Worm (Caenorhabditis elegans) whole organism, late embryonic: Measurements from ENCODE around the gene sod-4.

Source experiments
- K09A11.1 ChIP-seq: sonication (generic microtip); optimal IDR thresholded peaks from 2 replicates; lab custom pipeline; 2017; ENCODE audit warnings: antibody characterized with exemption, mild to moderate bottlenecking, missing genetic modification characterization, missing compliant biosample characterization; ENCODE audit not compliant: insufficient read depth
- Y22D7AL.16 ChIP-seq: sonication (generic microtip); optimal IDR thresholded peaks from 2 replicates; lab custom pipeline; 2016; ENCODE audit warnings: missing genetic modification characterization, missing compliant biosample characterization
- ama-1 ChIP-seq: fragments of 150-350 bp; optimal IDR thresholded peaks from 2 replicates; lab custom pipeline; 2014
- ceh-14 ChIP-seq: sonication (generic microtip); optimal IDR thresholded peaks from 2 replicates; lab custom pipeline; 2016; ENCODE audit warnings: missing genotype, missing genetic modification characterization, missing compliant biosample characterization
- ceh-18 ChIP-seq: sonication (generic microtip); optimal IDR thresholded peaks from 2 replicates; lab custom pipeline; 2016; ENCODE audit warnings: missing genetic modification characterization, missing compliant biosample characterization
- ceh-2 ChIP-seq: sonication (generic microtip); optimal IDR thresholded peaks from 2 replicates; lab custom pipeline; 2016; ENCODE audit warnings: missing genotype, missing genetic modification characterization, missing compliant biosample characterization
- ceh-34 ChIP-seq: sonication (generic microtip); optimal IDR thresholded peaks from 2 replicates; lab custom pipeline; 2016; ENCODE audit warnings: mild to moderate bottlenecking, missing genetic modification characterization, missing compliant biosample characterization
- ceh-9 ChIP-seq: sonication (generic microtip); optimal IDR thresholded peaks from 2 replicates; lab custom pipeline; 2016; ENCODE audit warnings: mild to moderate bottlenecking, missing genetic modification characterization, inconsistent platforms, missing compliant biosample characterization
- che-1 ChIP-seq: sonication (generic microtip); optimal IDR thresholded peaks from 2 replicates; lab custom pipeline; 2016; ENCODE audit warnings: mild to moderate bottlenecking, missing genetic modification characterization, missing compliant biosample characterization
- elt-2 ChIP-seq: sonication (generic microtip); optimal IDR thresholded peaks from 2 replicates; lab custom pipeline; 2016; ENCODE audit warnings: missing genetic modification reagents, missing genetic modification characterization, missing compliant biosample characterization
- ets-4 ChIP-seq: sonication (generic microtip); optimal IDR thresholded peaks from 2 replicates; lab custom pipeline; 2016; ENCODE audit warnings: missing genetic modification characterization, missing compliant biosample characterization
- eyg-1 ChIP-seq: sonication (generic microtip); optimal IDR thresholded peaks from 2 replicates; lab custom pipeline; 2016; ENCODE audit warnings: missing genotype, missing genetic modification characterization, missing compliant biosample characterization
- fkh-10 ChIP-seq: fragments of 150-350 bp; optimal IDR thresholded peaks from 2 replicates; lab custom pipeline; 2014; ENCODE audit warnings: missing biosample characterization, missing genetic modification reagents, missing genetic modification characterization
- fkh-6 ChIP-seq: sonication (generic microtip); optimal IDR thresholded peaks from 2 replicates; lab custom pipeline; 2016; ENCODE audit warnings: missing genetic modification characterization, missing compliant biosample characterization
- lin-11 ChIP-seq: fragments of 200-800 bp; sonication (Bioruptor generic); optimal IDR thresholded peaks from 2 replicates; lab custom pipeline; 2018; ENCODE audit warnings: mild to moderate bottlenecking, missing genetic modification characterization, missing compliant biosample characterization
- madf-2 ChIP-seq: sonication (generic microtip); optimal IDR thresholded peaks from 2 replicates; lab custom pipeline; 2017; ENCODE audit warnings: missing genetic modification characterization, missing compliant biosample characterization
- nfya-1 ChIP-seq: sonication (generic microtip); optimal IDR thresholded peaks from 2 replicates; lab custom pipeline; 2017; ENCODE audit warnings: missing genetic modification characterization, mild to moderate bottlenecking, missing compliant biosample characterization, antibody characterized with exemption, moderate library complexity
- nhr-232 ChIP-seq: sonication (generic microtip); optimal IDR thresholded peaks from 2 replicates; lab custom pipeline; 2016; ENCODE audit warnings: missing genetic modification characterization, missing compliant biosample characterization
- pha-4 ChIP-seq: fragments of 150-350 bp; optimal IDR thresholded peaks from 2 replicates; lab custom pipeline; 2018; ENCODE audit warnings: missing biosample characterization, missing genetic modification reagents, missing genetic modification characterization
- rnt-1 ChIP-seq: sonication (generic microtip); optimal IDR thresholded peaks from 2 replicates; lab custom pipeline; 2016; ENCODE audit warnings: missing genetic modification characterization, missing compliant biosample characterization
- sox-4 ChIP-seq: sonication (generic microtip); optimal IDR thresholded peaks from 2 replicates; lab custom pipeline; 2017; ENCODE audit warnings: mild to moderate bottlenecking, missing genetic modification characterization, inconsistent platforms, missing compliant biosample characterization
- syd-9 ChIP-seq: sonication (generic microtip); optimal IDR thresholded peaks from 2 replicates; lab custom pipeline; 2016; ENCODE audit warnings: mild to moderate bottlenecking, missing genetic modification characterization, moderate library complexity, missing compliant biosample characterization
- tbx-2 ChIP-seq: sonication (generic microtip); optimal IDR thresholded peaks from 2 replicates; lab custom pipeline; 2016; ENCODE audit warnings: missing genetic modification characterization, missing compliant biosample characterization
- unc-3 ChIP-seq, 2 experiments: fragments of 200-800 bp in 1 of 2; sonication (Bioruptor generic) in 1 of 2; sonication (generic microtip) in 1 of 2; conservative IDR thresholded peaks in 1 of 2; optimal IDR thresholded peaks in 1 of 2; 2 replicates each; pipeline versions ENCODE4 v1.3.6 to Lab custom; 2016 to 2022; ENCODE audit warnings: missing compliant biosample characterization in 2 of 2, missing genetic modification characterization in 2 of 2, missing genetic modification reagents in 1 of 2
- unc-55 ChIP-seq: sonication (generic microtip); optimal IDR thresholded peaks from 2 replicates; lab custom pipeline; 2017; ENCODE audit warnings: missing biosample characterization, missing genetic modification reagents, missing genetic modification characterization

sod-4 gene

DNA sequence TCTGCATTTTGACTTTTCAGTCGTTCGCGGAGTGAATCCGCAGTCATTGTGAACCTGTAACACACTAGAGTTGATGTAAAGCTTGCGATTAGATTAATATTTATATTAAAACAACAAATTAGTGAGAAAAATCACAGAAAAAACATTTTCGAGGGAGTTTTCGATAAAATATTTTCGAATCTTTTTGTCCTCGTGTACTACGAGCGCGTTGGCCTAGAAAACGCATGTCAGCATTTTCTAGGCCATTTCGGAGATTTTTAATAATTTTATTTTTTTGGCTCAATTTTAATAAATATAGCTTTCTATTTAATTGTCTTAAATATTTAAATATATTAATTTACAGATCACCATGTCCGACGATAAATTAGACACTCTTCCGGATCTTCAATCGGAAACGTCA, 34.8 kb downstream of the sod-4 start, which contains the start of gene B0464.9 (continued):
- no peak for TF ChIP-seq unc-3 (GFP tag; conservative IDR thresholded peaks at IDR 0.05; lab: Robert Waterston, UW)
- no peak for TF ChIP-seq unc-3 (tag; optimal IDR thresholded peaks at IDR 0.05; lab: Kevin White, UChicago)
- no peak for TF ChIP-seq ama-1 (lab: Kevin White, UChicago)
- peak; percentile 57 for TF ChIP-seq elt-2 (tag; lab: Kevin White, UChicago)
- no peak for TF ChIP-seq lin-11 (tag; lab: Kevin White, UChicago)
- TF ChIP-seq K09A11.1, result no peak
- no peak for TF ChIP-seq syd-9 (tag; lab: Kevin White, UChicago)
- TF ChIP-seq fkh-10 (GFP tag; lab: Kevin White, UChicago), result no peak
- no peak for TF ChIP-seq Y22D7AL.16 (tag; lab: Kevin White, UChicago)
- TF ChIP-seq madf-2 (tag; lab: Kevin White, UChicago), result no peak
- TF ChIP-seq nfya-1 (tag; lab: Kevin White, UChicago), result no peak
- no peak for TF ChIP-seq pha-4 (tag; lab: Kevin White, UChicago)
- TF ChIP-seq ceh-9 (tag; lab: Kevin White, UChicago), result no peak
- TF ChIP-seq eyg-1 (tag; lab: Kevin White, UChicago), result no peak
- TF ChIP-seq unc-55 (GFP tag; lab: Kevin White, UChicago), result no peak

DNA sequence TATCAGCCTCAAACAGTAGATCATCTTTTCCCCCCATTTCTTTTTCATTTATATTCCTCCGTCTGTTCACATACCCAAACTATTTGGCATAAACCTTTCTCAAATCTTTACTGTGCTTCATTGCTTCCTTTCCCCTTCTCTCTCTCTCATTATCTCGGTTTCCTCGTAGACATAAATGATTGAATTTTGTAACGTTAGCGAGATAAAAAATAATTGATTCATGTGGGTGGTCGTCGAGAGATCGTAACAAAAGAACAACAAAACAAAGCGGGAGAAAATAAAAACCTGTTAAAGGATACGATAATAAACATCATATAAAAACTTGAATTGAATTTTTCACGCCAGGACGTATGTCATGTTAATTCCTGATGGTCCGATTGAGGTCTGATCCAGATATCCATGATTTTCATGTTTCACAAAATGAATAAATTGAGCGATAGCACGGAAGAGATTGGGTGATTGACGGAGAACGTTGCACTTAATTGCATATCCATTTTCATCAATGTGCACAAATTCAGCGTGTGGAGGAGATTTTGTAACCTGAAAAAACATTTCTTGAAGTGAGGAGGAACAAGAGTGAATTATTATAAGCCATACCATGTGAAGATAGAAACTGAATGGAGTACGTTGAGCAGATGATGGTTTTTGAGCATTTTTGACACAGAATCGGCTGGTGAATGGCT, 37.2 kb downstream of the sod-4 start:
- TF ChIP-seq unc-3 (GFP tag; conservative IDR thresholded peaks at IDR 0.05; lab: Robert Waterston, UW) (no peak), unc-3 (tag; optimal IDR thresholded peaks at IDR 0.05; lab: Kevin White, UChicago) (no peak), sox-4 (tag; lab: Kevin White, UChicago) (no peak), ets-4 (tag; lab: Kevin White, UChicago) (no peak), lin-11 (tag; lab: Kevin White, UChicago) (no peak), fkh-6 (tag; lab: Kevin White, UChicago) (no peak), che-1 (tag; lab: Kevin White, UChicago) (peak; percentile 9), nhr-232 (tag; lab: Kevin White, UChicago) (no peak), ama-1 (lab: Kevin White, UChicago) (peak; percentile 50)

DNA sequence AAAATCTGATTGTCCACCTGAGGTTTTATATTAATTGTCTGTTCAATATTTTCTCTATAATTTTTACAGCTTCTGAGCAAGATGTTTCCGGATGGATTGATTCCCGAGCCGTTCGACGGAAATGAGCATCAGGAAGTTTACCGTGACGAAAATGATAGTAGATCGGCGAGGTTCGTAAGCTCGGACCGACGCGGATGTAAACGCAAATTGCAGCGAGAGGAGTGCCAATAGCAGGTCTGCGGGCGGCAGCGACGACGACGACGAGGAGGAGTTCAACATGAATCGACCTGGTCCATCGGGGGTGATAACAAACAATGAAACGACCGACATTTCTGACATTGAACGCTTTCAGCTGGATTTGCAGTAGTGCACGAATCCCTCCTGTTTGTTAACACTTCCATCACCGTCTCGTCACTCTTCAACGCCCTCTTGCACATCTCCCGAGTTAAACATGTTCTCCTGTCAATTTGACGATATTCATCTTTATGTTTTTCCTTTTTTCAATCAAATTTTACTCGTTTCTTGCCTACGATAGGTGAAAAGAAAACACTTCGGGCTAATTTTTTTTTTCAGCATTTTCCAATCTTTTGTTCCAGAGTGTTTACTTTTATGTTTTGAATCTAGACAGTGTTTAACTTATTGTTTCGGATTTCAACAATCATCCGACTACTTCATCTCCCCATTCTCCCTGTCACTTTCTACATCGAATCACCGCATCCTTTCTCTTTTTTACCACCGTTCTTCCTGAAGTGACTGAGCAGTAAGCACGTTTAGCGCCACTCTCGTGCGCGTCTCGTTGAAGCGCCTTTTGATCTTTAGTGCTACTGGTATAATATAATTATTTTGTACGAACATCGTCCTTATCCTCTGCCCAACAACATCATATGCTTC, 38.0 kb downstream of the sod-4 start:
- TF ChIP-seq pha-4 (tag; lab: Kevin White, UChicago), result no peak
- no peak for TF ChIP-seq ceh-2 (tag; lab: Kevin White, UChicago)
- TF ChIP-seq K09A11.1, result no peak
- TF ChIP-seq ceh-18 (tag; lab: Kevin White, UChicago), result no peak
- TF ChIP-seq, all 69 proteins: peak for 0

DNA sequence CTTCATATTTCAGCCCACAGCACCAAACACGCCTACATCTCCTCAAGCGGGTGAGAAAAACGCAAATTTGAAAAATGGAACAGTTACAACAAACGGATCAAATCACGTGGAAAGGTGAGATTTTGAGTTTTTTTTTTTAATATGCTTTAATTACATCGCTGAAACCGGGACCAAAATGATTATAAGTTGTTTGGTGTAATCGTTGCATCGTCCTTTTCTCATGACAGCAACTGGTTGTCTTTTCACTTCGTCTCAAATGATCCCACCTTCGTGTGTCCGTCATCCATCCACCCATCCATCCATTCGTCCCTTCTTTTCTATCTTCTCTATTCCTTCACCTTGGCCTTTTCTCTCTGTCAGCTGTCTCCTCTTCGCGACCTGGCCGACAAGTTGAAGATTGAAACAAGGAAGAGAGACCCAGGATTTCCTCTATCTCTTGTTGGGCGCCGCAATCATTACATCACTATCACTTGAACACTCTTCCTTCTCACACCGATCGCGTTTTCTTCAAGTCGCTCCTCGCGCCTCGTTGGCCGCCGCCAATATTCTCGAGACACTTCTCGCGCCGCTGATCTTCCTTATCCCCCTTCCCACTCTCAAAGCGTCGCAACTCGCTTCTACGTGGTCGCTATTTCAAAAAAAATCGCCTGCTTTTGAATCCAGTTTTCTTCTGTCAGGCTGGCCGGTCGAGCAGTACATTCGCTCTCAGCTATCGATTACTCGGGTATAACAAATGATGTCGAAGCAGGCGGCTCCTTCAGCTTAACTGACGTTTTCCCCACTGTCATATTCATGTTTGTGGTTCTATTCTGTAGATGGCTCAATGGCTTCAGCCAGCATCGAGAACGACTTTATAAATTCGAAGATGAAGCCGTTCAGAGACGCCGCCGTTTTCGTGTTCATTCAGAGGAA, 42.7 kb downstream of the sod-4 start:
- TF ChIP-seq ceh-34 (tag; lab: Kevin White, UChicago) (peak; percentile 49), ceh-18 (tag; lab: Kevin White, UChicago) (peak; percentile 77), rnt-1 (tag; lab: Kevin White, UChicago) (peak; percentile 29), ceh-14 (tag; lab: Kevin White, UChicago) (no peak), unc-55 (GFP tag; lab: Kevin White, UChicago) (peak; percentile 85), nfya-1 (tag; lab: Kevin White, UChicago) (peak; percentile 44), ceh-9 (tag; lab: Kevin White, UChicago) (no peak), tbx-2 (tag; lab: Kevin White, UChicago) (peak; percentile 36), ama-1 (lab: Kevin White, UChicago) (no peak), pha-4 (tag; lab: Kevin White, UChicago) (no peak)
